Fruit fly (Drosophila melanogaster) whole organism, embryonic: Measurements from ENCODE around the gene bin.

Source experiments
- Ada2b ChIP-seq: fragments of 200-800 bp; sonication (Bioruptor generic); IDR thresholded peaks from 2 replicates; pipeline ENCODE4 v1.3.6; 2022; ENCODE audit warnings: missing biosample characterization, missing genetic modification characterization
- B-H2 ChIP-seq: fragments of 200-800 bp; sonication (Bioruptor generic); optimal IDR thresholded peaks from 2 replicates; lab custom pipeline; 2018; ENCODE audit warnings: missing biosample characterization, mild to moderate bottlenecking, missing genetic modification characterization
- Bgb ChIP-seq: fragments of 200-800 bp; sonication (Bioruptor generic); IDR thresholded peaks from 2 replicates; pipeline ENCODE4 v1.3.6; 2022; ENCODE audit warnings: missing biosample characterization, missing genetic modification characterization; ENCODE audit not compliant: partially characterized antibody
- CG10267 ChIP-seq: fragments of 200-800 bp; sonication (Bioruptor generic); optimal IDR thresholded peaks from 2 replicates; lab custom pipeline; 2018; ENCODE audit warnings: missing biosample characterization, mild to moderate bottlenecking, missing genetic modification characterization, moderate library complexity
- CG10431 ChIP-seq: fragments of 200-800 bp; sonication (Bioruptor generic); optimal IDR thresholded peaks from 3 replicates; lab custom pipeline; 2018; ENCODE audit warnings: missing biosample characterization, mild to moderate bottlenecking, missing genetic modification characterization
- CG11398 ChIP-seq: fragments of 200-800 bp; sonication (Bioruptor generic); optimal IDR thresholded peaks from 2 replicates; lab custom pipeline; 2016; ENCODE audit warnings: missing biosample characterization, missing genetic modification characterization
- CG12219 ChIP-seq: fragments of 200-800 bp; sonication (Bioruptor generic); optimal IDR thresholded peaks from 3 replicates; lab custom pipeline; 2018; ENCODE audit warnings: missing biosample characterization, mild to moderate bottlenecking, missing genetic modification characterization
- CG12942 ChIP-seq: fragments of 200-800 bp; sonication (Bioruptor generic); optimal IDR thresholded peaks from 3 replicates; lab custom pipeline; 2016; ENCODE audit warnings: missing biosample characterization, missing genetic modification characterization
- CG13296 ChIP-seq: fragments of 200-800 bp; sonication (Bioruptor generic); optimal IDR thresholded peaks from 3 replicates; lab custom pipeline; 2018; ENCODE audit warnings: missing biosample characterization, mild to moderate bottlenecking, missing genetic modification characterization
- CG14710 ChIP-seq: fragments of 200-800 bp; sonication (Bioruptor generic); optimal IDR thresholded peaks from 3 replicates; lab custom pipeline; 2019; ENCODE audit warnings: missing biosample characterization, mild to moderate bottlenecking, missing genetic modification characterization, moderate library complexity
- CG15073 ChIP-seq: fragments of 200-800 bp; sonication (Bioruptor generic); optimal IDR thresholded peaks from 2 replicates; lab custom pipeline; 2016; ENCODE audit warnings: missing biosample characterization, missing genetic modification characterization
- CG1602 ChIP-seq: fragments of 200-800 bp; sonication (Bioruptor generic); optimal IDR thresholded peaks from 3 replicates; lab custom pipeline; 2016; ENCODE audit warnings: missing biosample characterization, missing genetic modification characterization
- CG17385 ChIP-seq: fragments of 200-800 bp; sonication (Bioruptor generic); optimal IDR thresholded peaks from 3 replicates; lab custom pipeline; 2018; ENCODE audit warnings: missing biosample characterization, mild to moderate bottlenecking, missing genetic modification characterization
- CG18011 ChIP-seq: fragments of 200-800 bp; sonication (Bioruptor generic); optimal IDR thresholded peaks from 2 replicates; lab custom pipeline; 2017; ENCODE audit warnings: missing biosample characterization, missing genetic modification characterization, mild to moderate bottlenecking, moderate library complexity, missing genotype
- CG3281 ChIP-seq: fragments of 200-800 bp; sonication (Bioruptor generic); optimal IDR thresholded peaks from 3 replicates; lab custom pipeline; 2017; ENCODE audit warnings: missing biosample characterization, mild to moderate bottlenecking, missing genetic modification characterization
- CG4404 ChIP-seq: fragments of 200-800 bp; sonication (Bioruptor generic); IDR thresholded peaks from 2 replicates; pipeline ENCODE4 v1.3.6; 2022; ENCODE audit warnings: missing biosample characterization, missing genetic modification characterization
- CG6654 ChIP-seq: fragments of 200-800 bp; sonication (Bioruptor generic); optimal IDR thresholded peaks from 2 replicates; lab custom pipeline; 2017; ENCODE audit warnings: missing biosample characterization, mild to moderate bottlenecking, missing genetic modification characterization
- CG6813 ChIP-seq: fragments of 200-800 bp; sonication (Bioruptor generic); optimal IDR thresholded peaks from 2 replicates; lab custom pipeline; 2017; ENCODE audit warnings: missing biosample characterization, missing genetic modification characterization, mild to moderate bottlenecking, moderate library complexity, missing genetic modification reagents
- CG7745 ChIP-seq: fragments of 200-800 bp; sonication (Bioruptor generic); optimal IDR thresholded peaks from 2 replicates; lab custom pipeline; 2018; ENCODE audit warnings: missing biosample characterization, mild to moderate bottlenecking, missing genetic modification characterization, moderate library complexity
- CG8089 ChIP-seq: fragments of 200-800 bp; sonication (Bioruptor generic); optimal IDR thresholded peaks from 3 replicates; lab custom pipeline; 2016; ENCODE audit warnings: missing biosample characterization, missing genetic modification characterization
- CG9817 ChIP-seq: fragments of 200-800 bp; sonication (Bioruptor generic); optimal IDR thresholded peaks from 2 replicates; lab custom pipeline; 2018; ENCODE audit warnings: missing biosample characterization, mild to moderate bottlenecking, missing genetic modification characterization, moderate library complexity
- CG9876 ChIP-seq: fragments of 200-800 bp; sonication (Bioruptor generic); optimal IDR thresholded peaks from 2 replicates; lab custom pipeline; 2016; ENCODE audit warnings: missing biosample characterization, missing genetic modification characterization
- D19A ChIP-seq: fragments of 200-800 bp; optimal IDR thresholded peaks from 3 replicates; lab custom pipeline; 2019; ENCODE audit warnings: missing biosample characterization, mild to moderate bottlenecking, missing genetic modification characterization, moderate library complexity
- Deaf1 ChIP-seq: fragments of 200-800 bp; optimal IDR thresholded peaks from 3 replicates; lab custom pipeline; 2019; ENCODE audit warnings: missing biosample characterization, mild to moderate bottlenecking, missing genetic modification characterization, moderate library complexity
- Dfd ChIP-seq, 2 experiments: fragments of >200 bp; optimal IDR thresholded peaks; 2 replicates each; lab custom pipeline; 2017; ENCODE audit warnings: missing biosample characterization in 2 of 2, missing genetic modification characterization in 2 of 2
- Elba2 ChIP-seq: fragments of 200-800 bp; sonication (Bioruptor generic); optimal IDR thresholded peaks from 3 replicates; lab custom pipeline; 2016; ENCODE audit warnings: missing biosample characterization, missing genetic modification characterization
- Ets97D ChIP-seq: fragments of 200-800 bp; sonication (Bioruptor generic); optimal IDR thresholded peaks from 3 replicates; lab custom pipeline; 2016; ENCODE audit warnings: missing biosample characterization, missing genetic modification characterization
- GATAe ChIP-seq: fragments of 200-800 bp; sonication (Bioruptor generic); conservative IDR thresholded peaks from 2 replicates; pipeline ENCODE4 v1.3.6; 2022; ENCODE audit warnings: missing biosample characterization, missing genetic modification characterization
- H15 ChIP-seq: fragments of 200-800 bp; sonication (Bioruptor generic); IDR thresholded peaks from 3 replicates; pipeline ENCODE4 v1.3.6; 2022; ENCODE audit warnings: missing biosample characterization, missing genetic modification characterization
- H2.0 ChIP-seq: fragments of 200-800 bp; sonication (Bioruptor generic); IDR thresholded peaks from 2 replicates; pipeline ENCODE4 v1.3.6; 2022; ENCODE audit warnings: missing biosample characterization, missing genetic modification characterization
- Hr3 ChIP-seq: fragments of 200-800 bp; sonication (Bioruptor generic); optimal IDR thresholded peaks from 3 replicates; lab custom pipeline; 2016; ENCODE audit warnings: missing biosample characterization, missing genetic modification characterization
- Pdp1 ChIP-seq, 2 experiments: fragments of 200-800 bp; sonication (Bioruptor generic); optimal IDR thresholded peaks; 3 replicates each; lab custom pipeline; 2016; ENCODE audit warnings: missing biosample characterization in 2 of 2, missing genetic modification characterization in 2 of 2, mild to moderate bottlenecking in 1 of 2, moderate library complexity in 1 of 2
- Stat92E ChIP-seq, 3 experiments: fragments of >200 bp in 2 of 3; fragments of 200-800 bp in 1 of 3; sonication (Bioruptor generic) in 1 of 3; optimal IDR thresholded peaks; 2 replicates each; lab custom pipeline; 2017 to 2019; ENCODE audit warnings: missing biosample characterization in 3 of 3, missing genetic modification characterization in 3 of 3, mild to moderate bottlenecking in 1 of 3, moderate library complexity in 1 of 3
- Tbp ChIP-seq: fragments of >200 bp; optimal IDR thresholded peaks from 2 replicates; lab custom pipeline; 2018; ENCODE audit warnings: missing biosample characterization, missing genetic modification characterization
- Usf ChIP-seq: fragments of 200-800 bp; sonication (Bioruptor generic); optimal IDR thresholded peaks from 2 replicates; lab custom pipeline; 2017; ENCODE audit warnings: missing genotype, missing biosample characterization, missing genetic modification characterization
- ac ChIP-seq: fragments of 200-800 bp; sonication (Bioruptor generic); optimal IDR thresholded peaks from 3 replicates; lab custom pipeline; 2017; ENCODE audit warnings: missing biosample characterization, mild to moderate bottlenecking, missing genetic modification characterization
- br ChIP-seq: fragments of >200 bp; optimal IDR thresholded peaks from 2 replicates; lab custom pipeline; 2017
- dimm ChIP-seq: fragments of 200-800 bp; sonication (Bioruptor generic); IDR thresholded peaks from 2 replicates; pipeline ENCODE4 v1.3.6; 2022; ENCODE audit warnings: missing biosample characterization, missing genetic modification characterization
- eyg ChIP-seq: fragments of 200-800 bp; sonication (Bioruptor generic); optimal IDR thresholded peaks from 3 replicates; lab custom pipeline; 2016; ENCODE audit warnings: missing biosample characterization, missing genetic modification characterization
- fd3F ChIP-seq: fragments of 200-800 bp; sonication (Bioruptor generic); optimal IDR thresholded peaks from 2 replicates; lab custom pipeline; 2018; ENCODE audit warnings: missing biosample characterization, mild to moderate bottlenecking, missing genetic modification characterization, moderate library complexity
- grn ChIP-seq: fragments of 200-800 bp; sonication (Bioruptor generic); optimal IDR thresholded peaks from 3 replicates; lab custom pipeline; 2017; ENCODE audit warnings: missing biosample characterization, missing genetic modification characterization
- pfk ChIP-seq: fragments of 200-800 bp; sonication (Bioruptor generic); optimal IDR thresholded peaks from 2 replicates; lab custom pipeline; 2018; ENCODE audit warnings: missing biosample characterization, mild to moderate bottlenecking, missing genetic modification characterization, moderate library complexity
- sens ChIP-seq: fragments of 200-800 bp; sonication (Bioruptor generic); peaks from one replicate; lab custom pipeline; 2016; ENCODE audit warnings: missing biosample characterization, missing genetic modification characterization
- sim ChIP-seq: fragments of 200-800 bp; sonication (Bioruptor generic); IDR thresholded peaks from 2 replicates; pipeline ENCODE4 v1.3.6; 2022; ENCODE audit warnings: missing biosample characterization, missing genetic modification characterization
- sisA ChIP-seq: fragments of 200-800 bp; sonication (Bioruptor generic); IDR thresholded peaks from 2 replicates; pipeline ENCODE4 v1.3.6; 2022; ENCODE audit warnings: missing biosample characterization, missing genetic modification characterization
- sob ChIP-seq: fragments of 200-800 bp; sonication (Bioruptor generic); IDR thresholded peaks from 2 replicates; pipeline ENCODE4 v1.3.6; 2022; ENCODE audit warnings: missing biosample characterization, missing genetic modification characterization
- tll ChIP-seq, 2 experiments: fragments of 200-800 bp in 1 of 2; fragments of >200 bp in 1 of 2; sonication (Bioruptor generic) in 1 of 2; optimal IDR thresholded peaks; 2 replicates each; lab custom pipeline; 2017 to 2019; ENCODE audit warnings: missing biosample characterization in 2 of 2, missing genetic modification characterization in 2 of 2, mild to moderate bottlenecking in 1 of 2, moderate library complexity in 1 of 2
- toy ChIP-seq: fragments of 200-800 bp; sonication (Bioruptor generic); IDR thresholded peaks from 2 replicates; pipeline ENCODE4 v1.3.6; 2022; ENCODE audit warnings: missing biosample characterization, missing genetic modification characterization
- wor ChIP-seq: fragments of 200-800 bp; sonication (Bioruptor generic); IDR thresholded peaks from 2 replicates; pipeline ENCODE4 v1.3.6; 2022; ENCODE audit warnings: missing biosample characterization, missing genetic modification characterization
- yki ChIP-seq: fragments of >200 bp; optimal IDR thresholded peaks from 3 replicates; lab custom pipeline; 2018

Gene bin

DNA sequence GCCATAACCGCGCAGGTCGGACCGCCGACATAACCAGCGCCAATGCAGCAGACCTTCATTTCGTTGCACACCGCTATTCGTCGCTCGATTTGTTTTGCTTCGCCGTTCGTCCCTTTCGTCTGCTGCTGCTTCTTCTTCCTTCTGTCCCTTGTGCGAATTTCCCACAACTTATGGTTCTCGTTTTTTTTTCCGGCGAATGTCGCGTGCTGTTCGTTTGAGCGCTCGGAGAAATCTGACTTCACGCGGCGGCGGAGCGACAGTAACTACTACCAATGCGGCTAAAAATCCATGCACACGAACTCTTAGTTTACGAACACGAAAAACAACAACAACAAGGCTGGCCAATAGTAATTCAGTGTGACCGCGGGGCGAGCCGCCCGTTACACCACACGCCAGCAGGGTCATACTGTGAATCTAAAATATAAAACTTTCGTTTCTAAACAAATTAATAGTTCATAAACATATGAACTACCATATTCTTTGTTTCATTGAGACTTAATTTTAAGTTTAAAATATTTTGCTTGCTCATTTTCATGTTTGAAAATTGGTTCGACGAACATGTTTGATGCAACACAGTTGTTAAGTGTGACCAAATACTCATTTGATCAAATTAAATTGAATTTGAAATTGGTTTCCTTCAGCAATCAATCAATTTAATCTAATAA, 25.8 kb upstream of the bin start, which contains the start of gene sgl (continued):
- TF ChIP-seq CG10267 (tag; lab: Kevin White, UChicago), result peak; percentile 70
- TF ChIP-seq Dfd (GFP tag; optimal IDR thresholded peaks at IDR 0.05; lab: Kevin White, UChicago), result no peak
- peak; percentile 16 for TF ChIP-seq CG9876
- peak; percentile 52 for TF ChIP-seq Elba2 (GFP tag; lab: Kevin White, UChicago)
- peak; percentile 63 for TF ChIP-seq CG14710
- TF ChIP-seq Bgb, result peak; percentile 62; the same call in 1 of the 2 replicates
- peak in 1 of 2 experiments; percentile 53 for TF ChIP-seq tll (GFP tag; optimal IDR thresholded peaks at IDR 0.05; lab: Kevin White, UChicago)
- peak; percentile 99 for TF ChIP-seq Deaf1 (tag; lab: Kevin White, UChicago)
- peak; percentile 11 for TF ChIP-seq D19A
- no peak for TF ChIP-seq CG12942 (GFP tag; lab: Kevin White, UChicago)
- TF ChIP-seq dimm (GFP tag; lab: Robert Waterston, UW), result no peak
- no peak for TF ChIP-seq CG12219
- TF ChIP-seq CG10431 (GFP tag; lab: Kevin White, UChicago), result no peak
- no peak for TF ChIP-seq toy (GFP tag; lab: Robert Waterston, UW)
- no peak for TF ChIP-seq grn (GFP tag; lab: Kevin White, UChicago)
- no peak for TF ChIP-seq CG7745
- TF ChIP-seq br (lab: Kevin White, UChicago), result no peak
- peak; percentile 95 for TF ChIP-seq CG17385 (GFP tag; lab: Kevin White, UChicago)
- peak; percentile 79 for TF ChIP-seq sens (GFP tag; lab: Kevin White, UChicago)
- no peak for TF ChIP-seq sisA
- TF ChIP-seq fd3F (GFP tag; lab: Kevin White, UChicago), result no peak
- TF ChIP-seq B-H2 (GFP tag; lab: Kevin White, UChicago), result peak; percentile 74
- TF ChIP-seq H15 (GFP tag; lab: Robert Waterston, UW), result no peak
- TF ChIP-seq Tbp (GFP tag; lab: Kevin White, UChicago), result no peak
- TF ChIP-seq Hr3 (GFP tag; lab: Kevin White, UChicago), result no peak
- peak in 1 of 3 experiments; percentile 74 for TF ChIP-seq Stat92E (GFP tag; optimal IDR thresholded peaks at IDR 0.05; lab: Kevin White, UChicago)
- no peak for TF ChIP-seq CG13296
- peak; percentile 48 for TF ChIP-seq CG8089 (GFP tag; lab: Kevin White, UChicago)
- TF ChIP-seq wor (GFP tag; lab: Robert Waterston, UW), result no peak
- no peak for TF ChIP-seq CG1602 (GFP tag; lab: Kevin White, UChicago)
- TF ChIP-seq CG11398 (GFP tag; lab: Kevin White, UChicago), result peak; percentile 56
- no peak for TF ChIP-seq CG18011
- peak; percentile 57 for TF ChIP-seq CG6813 (GFP tag; lab: Kevin White, UChicago)
- no peak for TF ChIP-seq CG9817 (tag; lab: Kevin White, UChicago)
- no peak for TF ChIP-seq yki (lab: Kevin White, UChicago)
- peak; percentile 26 for TF ChIP-seq pfk (GFP tag; lab: Kevin White, UChicago)
- TF ChIP-seq CG4404 (GFP tag; lab: Robert Waterston, UW), result no peak
- peak; percentile 63; the same call in 1 of the 2 replicates for TF ChIP-seq sob (GFP tag; lab: Robert Waterston, UW)
- TF ChIP-seq CG15073 (GFP tag; lab: Kevin White, UChicago), result no peak
- TF ChIP-seq CG3281, result peak; percentile 39
- no peak for TF ChIP-seq GATAe (GFP tag; lab: Robert Waterston, UW)
- no peak for TF ChIP-seq Usf (GFP tag; lab: Kevin White, UChicago)
- TF ChIP-seq CG6654 (GFP tag; lab: Kevin White, UChicago), result no peak
- no peak for TF ChIP-seq sim (GFP tag; lab: Robert Waterston, UW)
- TF ChIP-seq ac (GFP tag; lab: Kevin White, UChicago), result no peak
- no peak for TF ChIP-seq H2.0 (GFP tag; lab: Robert Waterston, UW)
- TF ChIP-seq Ets97D, result peak; percentile 52
- TF ChIP-seq Ada2b (GFP tag; lab: Robert Waterston, UW), result peak; percentile 46; the same call in 1 of the 2 replicates
- peak; percentile 4 to 45 for TF ChIP-seq Pdp1 (GFP tag; optimal IDR thresholded peaks at IDR 0.05; lab: Kevin White, UChicago)
- peak; percentile 22 for TF ChIP-seq eyg
